Worm (Caenorhabditis elegans) whole organism, young adult: ENCODE measurements around the gene K11H3.3.

Experiments used
- B0019.2 ChIP-seq: fragments of 200-800 bp; sonication (Bioruptor generic); conservative IDR thresholded peaks from 2 replicates; pipeline ENCODE4 v1.3.6; 2022; ENCODE audit warnings: missing genetic modification reagents, missing genetic modification characterization, missing compliant biosample characterization
- F10E7.11 ChIP-seq: sonication (generic microtip); optimal IDR thresholded peaks from 2 replicates; lab custom pipeline; 2017; ENCODE audit warnings: mild to moderate bottlenecking, missing genetic modification characterization, moderate library complexity, missing compliant biosample characterization
- F33H1.4 ChIP-seq: fragments of 200-800 bp; sonication (Bioruptor generic); IDR thresholded peaks from 2 replicates; pipeline ENCODE4 v1.3.6; 2022; ENCODE audit warnings: missing genetic modification reagents, missing genetic modification characterization, missing compliant biosample characterization
- K11D2.4 ChIP-seq: fragments of 200-800 bp; sonication (Bioruptor generic); IDR thresholded peaks from 2 replicates; pipeline ENCODE4 v1.3.6; 2022; ENCODE audit warnings: missing genetic modification reagents, missing genetic modification characterization, missing compliant biosample characterization
- T26A5.8 ChIP-seq: sonication (generic microtip); optimal IDR thresholded peaks from 2 replicates; lab custom pipeline; 2016; ENCODE audit warnings: missing genetic modification characterization, missing compliant biosample characterization
- Y53F4B.3 ChIP-seq: fragments of 200-800 bp; sonication (Bioruptor generic); IDR thresholded peaks from 2 replicates; pipeline ENCODE4 v1.3.6; 2022; ENCODE audit warnings: missing genetic modification reagents, missing genetic modification characterization, missing compliant biosample characterization
- Y56A3A.18 ChIP-seq: fragments of 200-800 bp; sonication (Bioruptor generic); IDR thresholded peaks from 2 replicates; pipeline ENCODE4 v1.3.6; 2022; ENCODE audit warnings: missing genetic modification reagents, missing genetic modification characterization, missing compliant biosample characterization
- Y67H2A.10 ChIP-seq: fragments of 200-800 bp; sonication (Bioruptor generic); conservative IDR thresholded peaks from 2 replicates; pipeline ENCODE4 v1.3.6; 2022; ENCODE audit warnings: missing genetic modification reagents, missing genetic modification characterization, missing compliant biosample characterization
- akir-1 ChIP-seq: fragments of 200-800 bp; sonication (Bioruptor generic); optimal IDR thresholded peaks from 2 replicates; lab custom pipeline; 2018; ENCODE audit warnings: mild to moderate bottlenecking, missing genetic modification characterization, moderate library complexity, missing compliant biosample characterization
- ama-1 ChIP-seq, 3 experiments: fragments of 150-350 bp in 1 of 3; sonication (generic microtip) in 2 of 3; optimal IDR thresholded peaks; 2 replicates each; lab custom pipeline; 2014 to 2018; ENCODE audit warnings: missing biosample characterization in 2 of 3, missing genetic modification characterization in 2 of 3, missing genetic modification reagents in 2 of 3
- aptf-3 ChIP-seq: fragments of 200-800 bp; sonication (Bioruptor generic); IDR thresholded peaks from 2 replicates; pipeline ENCODE4 v1.3.6; 2022; ENCODE audit warnings: missing genetic modification characterization, missing compliant biosample characterization
- attf-3 ChIP-seq: fragments of 200-800 bp; sonication (Bioruptor generic); conservative IDR thresholded peaks from 2 replicates; pipeline ENCODE4 v1.3.6; 2022; ENCODE audit warnings: missing genetic modification reagents, missing genetic modification characterization, missing compliant biosample characterization
- bed-2 ChIP-seq: fragments of 200-800 bp; sonication (Bioruptor generic); IDR thresholded peaks from 2 replicates; pipeline ENCODE4 v1.3.6; 2022; ENCODE audit warnings: missing genetic modification reagents, missing genetic modification characterization, missing compliant biosample characterization
- ccch-3 ChIP-seq: fragments of 200-800 bp; sonication (Bioruptor generic); optimal IDR thresholded peaks from 2 replicates; lab custom pipeline; 2018; ENCODE audit warnings: mild to moderate bottlenecking, missing genetic modification characterization, missing compliant biosample characterization
- cebp-1 ChIP-seq, 2 experiments: fragments of 200-800 bp in 1 of 2; sonication (Bioruptor generic) in 1 of 2; sonication (generic microtip) in 1 of 2; IDR thresholded peaks in 1 of 2; optimal IDR thresholded peaks in 1 of 2; 2 replicates each; pipeline versions ENCODE4 v1.3.6 to Lab custom; 2017 to 2022; ENCODE audit warnings: missing compliant biosample characterization in 2 of 2, missing genetic modification characterization in 2 of 2, mild to moderate bottlenecking in 1 of 2, missing genetic modification reagents in 1 of 2, moderate library complexity in 1 of 2
- ceh-100 ChIP-seq: fragments of 200-800 bp; sonication (Bioruptor generic); IDR thresholded peaks from 2 replicates; pipeline ENCODE4 v1.3.6; 2022; ENCODE audit warnings: missing genetic modification reagents, missing genetic modification characterization, missing compliant biosample characterization
- ceh-40 ChIP-seq: fragments of 200-800 bp; sonication (Bioruptor generic); IDR thresholded peaks from 2 replicates; pipeline ENCODE4 v1.3.6; 2022; ENCODE audit warnings: missing genetic modification characterization, missing compliant biosample characterization
- ceh-58 ChIP-seq: fragments of 200-800 bp; sonication (Bioruptor generic); IDR thresholded peaks from 2 replicates; pipeline ENCODE4 v1.3.6; 2022; ENCODE audit warnings: missing genetic modification characterization, missing compliant biosample characterization
- dox-1 ChIP-seq: fragments of 200-800 bp; sonication (Bioruptor generic); IDR thresholded peaks from 2 replicates; pipeline ENCODE4 v1.3.6; 2022; ENCODE audit warnings: missing genetic modification reagents, missing genetic modification characterization, missing compliant biosample characterization
- dpff-1 ChIP-seq: sonication (generic microtip); optimal IDR thresholded peaks from 2 replicates; lab custom pipeline; 2017; ENCODE audit warnings: mild to moderate bottlenecking, missing genetic modification characterization, missing compliant biosample characterization
- hlh-12 ChIP-seq: sonication (generic microtip); optimal IDR thresholded peaks from 2 replicates; lab custom pipeline; 2016; ENCODE audit warnings: missing genetic modification characterization, missing compliant biosample characterization
- hmg-20 ChIP-seq: fragments of 200-800 bp; sonication (Bioruptor generic); IDR thresholded peaks from 2 replicates; pipeline ENCODE4 v1.3.6; 2022; ENCODE audit warnings: missing genetic modification reagents, missing genetic modification characterization, missing compliant biosample characterization
- hsf-1 ChIP-seq: fragments of 200-800 bp; sonication (Bioruptor generic); IDR thresholded peaks from 2 replicates; pipeline ENCODE4 v1.3.6; 2022; ENCODE audit warnings: missing genetic modification reagents, missing genetic modification characterization, missing compliant biosample characterization
- let-526 ChIP-seq: fragments of 200-800 bp; sonication (Bioruptor generic); IDR thresholded peaks from 2 replicates; pipeline ENCODE4 v1.3.6; 2022; ENCODE audit warnings: missing genetic modification reagents, missing genetic modification characterization, missing compliant biosample characterization
- madf-3 ChIP-seq: fragments of 200-800 bp; sonication (Bioruptor generic); IDR thresholded peaks from 2 replicates; pipeline ENCODE4 v1.3.6; 2022; ENCODE audit warnings: missing genetic modification reagents, missing genetic modification characterization, missing compliant biosample characterization
- madf-8 ChIP-seq: fragments of 200-800 bp; sonication (Bioruptor generic); conservative IDR thresholded peaks from 2 replicates; pipeline ENCODE4 v1.3.6; 2022; ENCODE audit warnings: missing genetic modification reagents, missing genetic modification characterization, missing compliant biosample characterization
- mcd-1 ChIP-seq: fragments of 200-800 bp; sonication (Bioruptor generic); IDR thresholded peaks from 2 replicates; pipeline ENCODE4 v1.3.6; 2022; ENCODE audit warnings: missing genetic modification reagents, missing genetic modification characterization, missing compliant biosample characterization
- nfya-1 ChIP-seq: sonication (generic microtip); optimal IDR thresholded peaks from 2 replicates; lab custom pipeline; 2017; ENCODE audit warnings: antibody characterized with exemption, missing compliant biosample characterization, missing genetic modification characterization, borderline replicate concordance; ENCODE audit not compliant: insufficient read depth
- nfyb-1 ChIP-seq: fragments of 200-800 bp; sonication (Bioruptor generic); IDR thresholded peaks from 2 replicates; pipeline ENCODE4 v1.3.6; 2022; ENCODE audit warnings: missing genetic modification reagents, missing genetic modification characterization, missing compliant biosample characterization
- nhr-120 ChIP-seq: fragments of 200-800 bp; sonication (Bioruptor generic); IDR thresholded peaks from 2 replicates; pipeline ENCODE4 v1.3.6; 2022; ENCODE audit warnings: missing genetic modification characterization, missing compliant biosample characterization
- nhr-179 ChIP-seq: sonication (generic microtip); optimal IDR thresholded peaks from 2 replicates; lab custom pipeline; 2016; ENCODE audit warnings: mild to moderate bottlenecking, missing genetic modification characterization, missing compliant biosample characterization
- nhr-27 ChIP-seq: fragments of 200-800 bp; sonication (Bioruptor generic); optimal IDR thresholded peaks from 2 replicates; lab custom pipeline; 2018; ENCODE audit warnings: mild to moderate bottlenecking, missing genetic modification characterization, moderate library complexity, missing compliant biosample characterization
- nhr-80 ChIP-seq: sonication (generic microtip); optimal IDR thresholded peaks from 2 replicates; lab custom pipeline; 2016; ENCODE audit warnings: missing genetic modification characterization, missing compliant biosample characterization
- nhr-90 ChIP-seq: sonication (generic microtip); optimal IDR thresholded peaks from 2 replicates; lab custom pipeline; 2016; ENCODE audit warnings: missing genotype, mild to moderate bottlenecking, missing genetic modification characterization, missing compliant biosample characterization
- pbrm-1 ChIP-seq: fragments of 200-800 bp; sonication (Bioruptor generic); IDR thresholded peaks from 2 replicates; pipeline ENCODE4 v1.3.6; 2022; ENCODE audit warnings: missing genetic modification reagents, missing genetic modification characterization, missing compliant biosample characterization
- rcor-1 ChIP-seq: fragments of 200-800 bp; sonication (Bioruptor generic); IDR thresholded peaks from 2 replicates; pipeline ENCODE4 v1.3.6; 2022; ENCODE audit warnings: missing genetic modification reagents, missing genetic modification characterization, missing compliant biosample characterization
- rec-8 ChIP-seq, 2 experiments: sonication (generic microtip); optimal IDR thresholded peaks; 2 replicates each; lab custom pipeline; 2016; ENCODE audit warnings: mild to moderate bottlenecking in 2 of 2, missing genetic modification characterization in 2 of 2, missing genetic modification reagents in 2 of 2, missing genotype in 2 of 2, missing biosample characterization in 1 of 2, missing compliant biosample characterization in 1 of 2, moderate library complexity in 1 of 2
- rpc-1 ChIP-seq, 2 experiments: fragments of 150-350 bp in 1 of 2; sonication (generic microtip) in 1 of 2; optimal IDR thresholded peaks; 2 replicates each; lab custom pipeline; 2014 to 2018; ENCODE audit warnings: missing biosample characterization in 1 of 2, missing genetic modification characterization in 1 of 2, missing genetic modification reagents in 1 of 2, missing genotype in 1 of 2
- sea-2 ChIP-seq: fragments of 200-800 bp; sonication (Bioruptor generic); IDR thresholded peaks from 2 replicates; pipeline ENCODE4 v1.3.6; 2022; ENCODE audit warnings: missing genetic modification characterization, missing compliant biosample characterization
- snpc-4 ChIP-seq, 5 experiments: fragments of 150-350 bp in 1 of 5; sonication (generic microtip) in 4 of 5; optimal IDR thresholded peaks; 2 replicates each; lab custom pipeline; 2014 to 2018; ENCODE audit warnings: missing genetic modification characterization in 5 of 5, missing biosample characterization in 3 of 5, antibody characterized with exemption in 2 of 5, mild to moderate bottlenecking in 2 of 5, missing compliant biosample characterization in 2 of 5, missing genotype in 2 of 5, moderate library complexity in 2 of 5, missing genetic modification reagents in 1 of 5
- tbp1 ChIP-seq: fragments of 200-800 bp; sonication (Bioruptor generic); optimal IDR thresholded peaks from 2 replicates; lab custom pipeline; 2018; ENCODE audit warnings: mild to moderate bottlenecking, missing genetic modification characterization, missing compliant biosample characterization
- tlf-1 ChIP-seq: fragments of 200-800 bp; sonication (Bioruptor generic); optimal IDR thresholded peaks from 2 replicates; lab custom pipeline; 2018; ENCODE audit warnings: mild to moderate bottlenecking, missing genetic modification characterization, missing compliant biosample characterization
- unc-130 ChIP-seq: sonication (generic microtip); optimal IDR thresholded peaks from 2 replicates; lab custom pipeline; 2016; ENCODE audit warnings: missing genetic modification reagents, missing genetic modification characterization, missing compliant biosample characterization
- ztf-22 ChIP-seq: fragments of 200-800 bp; sonication (Bioruptor generic); optimal IDR thresholded peaks from 2 replicates; lab custom pipeline; 2018; ENCODE audit warnings: mild to moderate bottlenecking, missing genetic modification characterization, moderate library complexity, missing compliant biosample characterization
- ztf-28 ChIP-seq: fragments of 200-800 bp; sonication (Bioruptor generic); IDR thresholded peaks from 2 replicates; pipeline ENCODE4 v1.3.6; 2022; ENCODE audit warnings: missing genetic modification reagents, missing genetic modification characterization, missing compliant biosample characterization
- ztf-6 ChIP-seq: fragments of 200-800 bp; sonication (Bioruptor generic); IDR thresholded peaks from 2 replicates; pipeline ENCODE4 v1.3.6; 2022; ENCODE audit warnings: missing genetic modification reagents, missing genetic modification characterization, missing compliant biosample characterization

Gene K11H3.3

DNA sequence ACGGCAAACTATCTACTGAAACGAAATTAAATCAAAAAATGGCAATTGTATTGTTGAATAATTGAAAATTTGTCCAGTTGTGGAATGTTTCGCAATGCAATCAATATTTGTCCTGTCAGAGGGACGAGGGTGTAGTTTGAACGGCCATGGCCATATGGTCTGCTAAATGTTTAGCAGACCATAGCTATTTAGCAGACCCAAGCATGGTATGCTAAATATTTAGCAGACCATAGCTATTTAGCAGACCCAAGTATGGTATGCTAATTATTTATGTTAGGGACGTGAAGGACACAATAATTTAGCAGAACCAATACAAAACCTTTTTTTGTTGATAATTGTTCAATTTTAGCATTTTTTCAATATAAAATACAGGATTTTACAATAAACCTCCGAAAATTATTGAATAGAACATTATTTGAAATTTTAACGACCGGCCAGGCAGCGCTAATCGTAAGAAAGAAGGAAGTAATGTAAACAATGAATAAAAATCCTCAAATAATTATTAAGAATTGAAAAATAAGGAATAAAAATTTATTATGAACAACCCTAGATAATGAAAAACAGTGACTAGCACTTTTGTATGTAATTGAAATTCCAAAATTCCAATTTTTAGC lies 46.5 kb upstream of the K11H3.3 start, which contains the start of gene riok-3 (continued):
- TF ChIP-seq nhr-80 (tag; lab: Kevin White, UChicago) (no peak), K11D2.4 (GFP tag; lab: Robert Waterston, UW) (peak; percentile 38; the same call in 1 of the 2 replicates), ceh-58 (GFP tag; lab: Robert Waterston, UW) (no peak), akir-1 (no peak), cebp-1 (GFP tag; IDR thresholded peaks at IDR 0.05; lab: Robert Waterston, UW) (peak; percentile 74; the same call in 1 of the 2 replicates), cebp-1 (tag; optimal IDR thresholded peaks at IDR 0.05; lab: Kevin White, UChicago) (peak; percentile 94), F33H1.4 (no peak), bed-2 (GFP tag; lab: Robert Waterston, UW) (no peak), rcor-1 (no peak), tbp1 (GFP tag; lab: Kevin White, UChicago) (peak; percentile 15), ama-1 (optimal IDR thresholded peaks at IDR 0.05; lab: Kevin White, UChicago) (no peak), ama-1 (GFP tag; optimal IDR thresholded peaks at IDR 0.05; lab: Kevin White, UChicago) (no peak), dox-1 (GFP tag; lab: Robert Waterston, UW) (peak; percentile 33; the same call in 1 of the 2 replicates), pbrm-1 (GFP tag; lab: Robert Waterston, UW) (peak; percentile 49; the same call in 1 of the 2 replicates), madf-3 (GFP tag; lab: Robert Waterston, UW) (no peak), sea-2 (no peak), hsf-1 (no peak), nhr-90 (tag; lab: Kevin White, UChicago) (no peak), unc-130 (GFP tag; lab: Kevin White, UChicago) (no peak), mcd-1 (GFP tag; lab: Robert Waterston, UW) (peak; percentile 33; the same call in 1 of the 2 replicates), ceh-100 (GFP tag; lab: Robert Waterston, UW) (no peak; the same call in 1 of the 2 replicates), ztf-6 (GFP tag; lab: Robert Waterston, UW) (no peak), ztf-22 (GFP tag; lab: Kevin White, UChicago) (no peak), nhr-179 (tag; lab: Kevin White, UChicago) (no peak), nhr-27 (tag; lab: Kevin White, UChicago) (no peak), Y67H2A.10 (GFP tag; lab: Robert Waterston, UW) (no peak), ceh-40 (GFP tag; lab: Robert Waterston, UW) (no peak), B0019.2 (no peak), nfyb-1 (GFP tag; lab: Robert Waterston, UW) (peak; percentile 72), ccch-3 (GFP tag; lab: Kevin White, UChicago) (no peak), rpc-1 (optimal IDR thresholded peaks at IDR 0.05; lab: Kevin White, UChicago) (no peak), rpc-1 (tag; optimal IDR thresholded peaks at IDR 0.05; lab: Kevin White, UChicago) (no peak), ztf-28 (GFP tag; lab: Robert Waterston, UW) (no peak), madf-8 (GFP tag; lab: Robert Waterston, UW) (no peak), snpc-4 (GFP tag; optimal IDR thresholded peaks at IDR 0.05; lab: Kevin White, UChicago) (no peak), snpc-4 (tag; optimal IDR thresholded peaks at IDR 0.05; lab: Kevin White, UChicago) (no peak), aptf-3 (GFP tag; lab: Robert Waterston, UW) (no peak), tlf-1 (GFP tag; lab: Kevin White, UChicago) (peak; percentile 1), Y53F4B.3 (GFP tag; lab: Robert Waterston, UW) (no peak), nhr-120 (GFP tag; lab: Robert Waterston, UW) (no peak), Y56A3A.18 (peak; percentile 10; the same call in 1 of the 2 replicates), F10E7.11 (tag; lab: Kevin White, UChicago) (no peak), dpff-1 (tag; lab: Kevin White, UChicago) (peak; percentile 36), hlh-12 (tag; lab: Kevin White, UChicago) (no peak), nfya-1 (tag; lab: Kevin White, UChicago) (no peak), rec-8 (tag; optimal IDR thresholded peaks at IDR 0.05; lab: Kevin White, UChicago) (no peak), attf-3 (GFP tag; lab: Robert Waterston, UW) (0 out of 2 replicates have a peak, but pooled peaks have one; percentile 7), let-526 (GFP tag; lab: Robert Waterston, UW) (no peak), hmg-20 (GFP tag; lab: Robert Waterston, UW) (no peak), T26A5.8 (tag; lab: Kevin White, UChicago) (no peak)
